ENCODE assay signal across 3 worm cellular contexts in the genomic region with DNA sequence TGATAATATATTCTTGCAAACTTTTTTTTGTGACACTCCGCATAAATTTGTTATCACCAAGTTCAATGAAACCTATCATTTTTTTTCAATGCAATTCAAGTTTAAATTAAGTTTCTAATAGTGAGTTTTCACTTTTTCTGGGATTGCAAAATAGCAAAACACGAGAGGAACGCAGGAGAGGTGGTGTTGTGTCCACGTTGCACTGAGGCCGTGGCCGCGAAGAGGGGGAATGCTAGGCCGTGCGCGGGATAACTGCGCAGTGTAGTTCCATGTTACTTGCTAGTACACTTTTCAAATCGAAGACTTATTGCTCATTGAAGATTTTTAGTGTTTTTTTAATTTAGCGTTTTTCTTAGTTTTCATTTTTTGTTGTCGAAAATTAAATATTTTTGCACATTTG.
TF ChIP-seq lines count a peak whose summit lies in the region.

No protein-coding gene starts in this region.

TF ChIP-seq in whole organism, L1 larva, 84 proteins besides CTCF, POLR2A, EP300 and RAD21 (continued from another document):
- TF ChIP-seq snu-23 (GFP tag; optimal IDR thresholded peaks at IDR 0.05; lab: Kevin White, UChicago) (no peak), dpl-1 (GFP tag; optimal IDR thresholded peaks at IDR 0.05; lab: Kevin White, UChicago) (no peak), C16A3.4 (tag; optimal IDR thresholded peaks at IDR 0.05; lab: Kevin White, UChicago) (no peak), fkh-4 (tag; optimal IDR thresholded peaks at IDR 0.05; lab: Kevin White, UChicago; ENCODE audit: borderline replicate concordance) (no peak), ceh-8 (GFP tag; optimal IDR thresholded peaks at IDR 0.05; lab: Kevin White, UChicago) (no peak), egl-27 (tag; optimal IDR thresholded peaks at IDR 0.05; lab: Kevin White, UChicago) (no peak), unc-86 (tag; optimal IDR thresholded peaks at IDR 0.05; lab: Kevin White, UChicago) (no peak), rnt-1 (tag; optimal IDR thresholded peaks at IDR 0.05; lab: Kevin White, UChicago) (peak; percentile 55), skn-1 (tag; optimal IDR thresholded peaks at IDR 0.05; lab: Kevin White, UChicago) (peak; percentile 1), nhr-47 (tag; optimal IDR thresholded peaks at IDR 0.05; lab: Kevin White, UChicago) (no peak), mdl-1 (tag; optimal IDR thresholded peaks at IDR 0.05; lab: Kevin White, UChicago) (no peak), egl-13 (tag; optimal IDR thresholded peaks at IDR 0.05; lab: Kevin White, UChicago) (no peak), mef-2 (tag; optimal IDR thresholded peaks at IDR 0.05; lab: Kevin White, UChicago) (no peak), lsy-2 (tag; optimal IDR thresholded peaks at IDR 0.05; lab: Kevin White, UChicago) (no peak), C04F5.9 (tag; optimal IDR thresholded peaks at IDR 0.05; lab: Kevin White, UChicago) (no peak), lir-3 (tag; optimal IDR thresholded peaks at IDR 0.05; lab: Kevin White, UChicago; ENCODE audit: poor library complexity) (no peak)

TF ChIP-seq in whole organism, L4 larva, 104 proteins besides CTCF, POLR2A, EP300 and RAD21 (continued from another document):
- no peak for TF ChIP-seq cey-2 (tag; optimal IDR thresholded peaks at IDR 0.05; lab: Kevin White, UChicago; ENCODE audit: borderline replicate concordance, insufficient read depth)
- no peak for TF ChIP-seq daf-12 (tag; optimal IDR thresholded peaks at IDR 0.05; lab: Kevin White, UChicago)
- no peak for TF ChIP-seq egl-27 (tag; optimal IDR thresholded peaks at IDR 0.05; lab: Kevin White, UChicago)
- no peak for TF ChIP-seq tag-97 (GFP tag; IDR thresholded peaks at IDR 0.05; lab: Robert Waterston, UW)
TF ChIP-seq in whole organism, L4 larva: peak in this region for 5.

TF ChIP-seq in whole organism, late embryonic, 69 proteins besides CTCF, POLR2A, EP300 and RAD21 (continued from another document):
- TF ChIP-seq dmd-4 (tag; optimal IDR thresholded peaks at IDR 0.05; lab: Kevin White, UChicago; ENCODE audit: borderline replicate concordance), result no peak
